Fruit fly (Drosophila melanogaster): Measurements from ENCODE around the gene CG31142.

The CG31142 gene

DNA sequence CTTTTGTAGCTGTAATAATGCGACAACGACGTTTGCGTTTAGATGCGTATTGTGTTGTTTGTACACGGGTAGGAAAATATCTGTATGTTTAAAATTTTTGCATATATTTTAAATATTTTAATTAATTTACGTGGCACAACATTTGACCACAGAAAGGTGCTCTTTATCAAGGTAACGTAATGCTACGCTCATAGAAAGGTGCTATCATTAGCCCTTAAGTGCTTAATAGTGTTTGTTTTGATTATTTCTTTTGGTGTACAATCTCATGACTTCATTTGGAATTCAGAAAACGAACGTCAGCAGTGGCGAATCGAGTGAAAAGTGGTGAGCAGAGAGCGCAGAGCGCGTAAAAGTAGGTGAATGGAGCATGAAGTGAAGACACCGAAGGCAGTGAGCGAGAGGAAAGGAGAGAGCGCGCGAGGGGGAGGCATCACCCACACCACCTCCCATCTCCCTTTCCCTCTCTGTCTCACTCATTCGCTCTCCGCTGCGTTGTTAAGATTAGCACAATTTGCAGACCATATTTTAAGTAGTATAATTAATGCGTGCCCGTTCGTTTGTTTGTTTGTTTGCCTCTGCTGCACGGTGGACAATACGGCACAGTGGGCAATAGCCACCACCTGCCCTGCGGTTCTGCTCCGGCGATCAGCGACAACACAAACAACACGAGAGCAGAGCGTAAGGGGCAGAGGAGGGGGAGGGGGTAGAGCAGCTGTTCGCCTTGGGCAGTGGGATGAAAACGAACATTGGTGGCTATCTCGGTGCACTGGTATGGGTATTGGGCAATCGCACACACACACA, 7.1 kb upstream of the CG31142 start (continued):
- TF ChIP-seq dsx (GFP tag; optimal IDR thresholded peaks at IDR 0.05; ENCODE audit: poor library complexity, severe bottlenecking) (no peak), CG8319 (GFP tag; optimal IDR thresholded peaks at IDR 0.05) (no peak), dac (GFP tag; optimal IDR thresholded peaks at IDR 0.05) (peak; percentile 41), CG32006 (GFP tag; optimal IDR thresholded peaks at IDR 0.05) (peak; percentile 76), CG6808 (GFP tag; optimal IDR thresholded peaks at IDR 0.05) (no peak), topi (GFP tag; optimal IDR thresholded peaks at IDR 0.05) (no peak), vri (GFP tag; optimal IDR thresholded peaks at IDR 0.05) (peak; percentile 16), svp (GFP tag) (peak; percentile 73), CG11902 (GFP tag; optimal IDR thresholded peaks at IDR 0.05) (peak; percentile 12), fd85E (GFP tag; optimal IDR thresholded peaks at IDR 0.05) (no peak), fkh (GFP tag; optimal IDR thresholded peaks at IDR 0.05) (peak; percentile 92), CG6792 (GFP tag; optimal IDR thresholded peaks at IDR 0.05) (peak; percentile 26), Sox15 (GFP tag; optimal IDR thresholded peaks at IDR 0.05) (no peak), Eip93F (GFP tag; optimal IDR thresholded peaks at IDR 0.05) (no peak), Blimp-1 (GFP tag; optimal IDR thresholded peaks at IDR 0.05) (no peak), eg (GFP tag; IDR thresholded peaks at IDR 0.05) (peak; percentile 81), CG11762 (GFP tag; optimal IDR thresholded peaks at IDR 0.05; ENCODE audit: insufficient read depth) (no peak), spab (GFP tag; optimal IDR thresholded peaks at IDR 0.05) (no peak), CG8119 (GFP tag; IDR thresholded peaks at IDR 0.05) (peak; percentile 67), pdm3 (GFP tag; optimal IDR thresholded peaks at IDR 0.05) (peak; percentile 31), esn (GFP tag; optimal IDR thresholded peaks at IDR 0.05) (no peak), Gug (GFP tag; IDR thresholded peaks at IDR 0.05) (peak; percentile 71), CG31627 (GFP tag; optimal IDR thresholded peaks at IDR 0.05) (no peak), CG34406 (GFP tag; optimal IDR thresholded peaks at IDR 0.05) (peak; percentile 12), ss (GFP tag; optimal IDR thresholded peaks at IDR 0.05) (no peak), CG1621 (tag; optimal IDR thresholded peaks at IDR 0.05) (no peak), Smox (GFP tag; optimal IDR thresholded peaks at IDR 0.05) (no peak), Met (GFP tag; optimal IDR thresholded peaks at IDR 0.05) (peak; percentile 9), CG16779 (tag; optimal IDR thresholded peaks at IDR 0.05) (no peak), Ets21C (GFP tag; optimal IDR thresholded peaks at IDR 0.05) (no peak), CG6276 (GFP tag; optimal IDR thresholded peaks at IDR 0.05) (no peak), CG3919 (GFP tag; optimal IDR thresholded peaks at IDR 0.05) (peak; percentile 42), Lpt (GFP tag; optimal IDR thresholded peaks at IDR 0.05) (no peak)

DNA sequence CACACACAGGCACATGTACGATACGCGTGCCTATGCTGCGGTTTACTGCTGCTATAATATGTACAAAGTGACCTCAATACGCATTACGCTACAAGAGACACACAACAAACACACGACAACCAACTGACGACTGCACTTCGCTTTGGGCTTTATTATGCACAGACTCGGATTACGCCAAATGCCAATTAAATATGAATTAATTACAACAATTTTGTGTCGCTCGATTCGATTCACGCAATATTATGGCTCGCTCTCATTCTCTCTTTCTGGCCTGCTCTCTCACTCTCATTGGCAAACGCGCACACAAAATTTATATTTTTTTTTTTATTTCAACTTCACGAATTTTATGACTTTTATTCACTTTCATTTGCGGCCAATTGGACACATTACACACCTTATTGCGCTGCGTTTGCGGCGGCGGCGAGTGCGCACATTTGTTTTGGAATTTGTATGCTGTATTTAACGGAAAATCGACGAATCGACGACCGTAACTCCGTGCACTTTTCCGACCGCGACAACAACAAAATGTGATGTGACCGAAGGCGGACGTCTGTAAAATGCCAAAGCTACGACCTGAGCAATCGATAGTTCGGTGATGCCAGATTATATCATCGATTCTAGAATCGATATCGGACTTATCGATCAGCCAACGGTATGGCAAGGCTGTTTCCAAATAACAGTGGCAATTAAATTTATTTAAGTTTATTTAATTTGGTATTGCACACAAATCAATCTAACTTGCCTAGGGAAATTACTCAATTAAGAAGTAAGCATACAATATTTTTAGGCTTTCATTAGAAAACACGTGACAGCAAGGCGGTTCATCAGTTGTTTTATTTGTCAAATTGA, 6.3 kb upstream of the CG31142 start, which contains the start of the genes sba and CG31141:
Gene sba (minus strand): TSS at position 472 of the 849 bp plus-strand sequence.
Gene CG31141 (plus strand): TSS at position 799 of the 849 bp plus-strand sequence.
- TF ChIP-seq CG6808 (GFP tag; optimal IDR thresholded peaks at IDR 0.05): no peak
- TF ChIP-seq CG16779 (tag; optimal IDR thresholded peaks at IDR 0.05): no peak
- TF ChIP-seq topi (GFP tag; optimal IDR thresholded peaks at IDR 0.05): peak; percentile 5
- TF ChIP-seq CG15336 (GFP tag; IDR thresholded peaks at IDR 0.05): peak; percentile 42
- no peak for TF ChIP-seq acj6 (GFP tag; optimal IDR thresholded peaks at IDR 0.05)
- TF ChIP-seq CG1621 (tag; optimal IDR thresholded peaks at IDR 0.05): no peak
- TF ChIP-seq CG8119 (GFP tag; IDR thresholded peaks at IDR 0.05): no peak
- no peak for TF ChIP-seq CG6163 (GFP tag; IDR thresholded peaks at IDR 0.05)
- TF ChIP-seq salr (GFP tag; optimal IDR thresholded peaks at IDR 0.05): no peak
- TF ChIP-seq Lpt (GFP tag; optimal IDR thresholded peaks at IDR 0.05): peak; percentile 30
- TF ChIP-seq dac (GFP tag; optimal IDR thresholded peaks at IDR 0.05): no peak
- no peak for TF ChIP-seq Hr4 (GFP tag; optimal IDR thresholded peaks at IDR 0.05)
- TF ChIP-seq cyc (GFP tag; optimal IDR thresholded peaks at IDR 0.05): no peak
- TF ChIP-seq CG7368 (GFP tag; optimal IDR thresholded peaks at IDR 0.05): no peak
- peak; percentile 67 for TF ChIP-seq Eip78C (GFP tag)
- no peak for TF ChIP-seq CG11762 (GFP tag; optimal IDR thresholded peaks at IDR 0.05; ENCODE audit: insufficient read depth)
- no peak for TF ChIP-seq achi (GFP tag; optimal IDR thresholded peaks at IDR 0.05)
- peak; percentile 79 for TF ChIP-seq CG6854 (GFP tag; optimal IDR thresholded peaks at IDR 0.05)
- no peak for TF ChIP-seq CG8632 (GFP tag; optimal IDR thresholded peaks at IDR 0.05)
- TF ChIP-seq CG31627 (GFP tag; optimal IDR thresholded peaks at IDR 0.05): no peak
- no peak for TF ChIP-seq pdm3 (GFP tag; optimal IDR thresholded peaks at IDR 0.05)
- TF ChIP-seq CG3032 (tag; optimal IDR thresholded peaks at IDR 0.05): peak; percentile 13
- no peak for TF ChIP-seq CG10631 (GFP tag; optimal IDR thresholded peaks at IDR 0.05)
- TF ChIP-seq Ets96B (tag; optimal IDR thresholded peaks at IDR 0.05): no peak
- no peak; the same call in 2 of the 3 replicates for TF ChIP-seq eg (GFP tag; IDR thresholded peaks at IDR 0.05)
- TF ChIP-seq Smox (GFP tag; optimal IDR thresholded peaks at IDR 0.05): no peak
- no peak for TF ChIP-seq svp (GFP tag)

All from whole organism, prepupa.